Worm (Caenorhabditis elegans) whole organism, L4 larva: ENCODE results near the gene rpt-4.

Source experiments
- F44E2.7 ChIP-seq: fragments of 200-800 bp; sonication (Bioruptor generic); IDR thresholded peaks from 2 replicates; pipeline ENCODE4 v2.1.2; 2022; ENCODE audit warnings: missing genetic modification characterization, missing compliant biosample characterization
- ceh-28 ChIP-seq: fragments of 150-350 bp; optimal IDR thresholded peaks from 2 replicates; lab custom pipeline; 2014; ENCODE audit warnings: missing biosample characterization, missing genetic modification reagents, missing genetic modification characterization
- ctbp-1 ChIP-seq: fragments of 200-800 bp; sonication (Bioruptor generic); IDR thresholded peaks from 2 replicates; pipeline ENCODE4 v1.3.6; 2022; ENCODE audit warnings: missing genetic modification reagents, missing genetic modification characterization, missing compliant biosample characterization

- TF ChIP-seq F44E2.7 (GFP tag; lab: Robert Waterston, UW), result no peak
- TF ChIP-seq ceh-28 (tag; lab: Kevin White, UChicago), result no peak
- TF ChIP-seq ctbp-1 (GFP tag; lab: Robert Waterston, UW), result no peak
Observed at ce11 chrII:57873-58272, 11.9 kb upstream of the rpt-4 start.
